Worm (Caenorhabditis elegans) whole organism, midembryonic: ENCODE measurements around the gene F44E5.15.

Source experiments
- T22C8.4 ChIP-seq: fragments of 200-800 bp; sonication (Bioruptor generic); IDR thresholded peaks from 2 replicates; pipeline ENCODE4 v1.3.6; 2022; ENCODE audit warnings: missing genetic modification characterization, missing compliant biosample characterization
- cog-1 ChIP-seq: sonication (generic microtip); optimal IDR thresholded peaks from 2 replicates; lab custom pipeline; 2016; ENCODE audit warnings: missing genetic modification characterization, missing compliant biosample characterization
- flt-1 ChIP-seq: fragments of 200-800 bp; sonication (Bioruptor generic); IDR thresholded peaks from 2 replicates; pipeline ENCODE4 v1.3.6; 2022; ENCODE audit warnings: missing genetic modification characterization, missing compliant biosample characterization
- klf-2 ChIP-seq: fragments of 200-800 bp; sonication (Bioruptor generic); conservative IDR thresholded peaks from 2 replicates; pipeline ENCODE4 v1.3.6; 2022; ENCODE audit warnings: missing genetic modification reagents, missing genetic modification characterization, missing compliant biosample characterization
- med-1 ChIP-seq: sonication (generic microtip); optimal IDR thresholded peaks from 2 replicates; lab custom pipeline; 2017; ENCODE audit warnings: missing genetic modification characterization, mild to moderate bottlenecking, missing compliant biosample characterization, antibody characterized with exemption, missing genetic modification reagents; ENCODE audit not compliant: insufficient read depth
- ref-1 ChIP-seq: fragments of 200-800 bp; sonication (Bioruptor generic); conservative IDR thresholded peaks from 2 replicates; pipeline ENCODE4 v1.3.6; 2022; ENCODE audit warnings: missing genetic modification reagents, missing genetic modification characterization, missing compliant biosample characterization
- tab-1 ChIP-seq: fragments of 200-800 bp; sonication (Bioruptor generic); IDR thresholded peaks from 2 replicates; pipeline ENCODE4 v1.3.6; 2022; ENCODE audit warnings: missing genetic modification characterization, missing compliant biosample characterization
- ztf-23 ChIP-seq: fragments of 200-800 bp; sonication (Bioruptor generic); IDR thresholded peaks from 2 replicates; pipeline ENCODE4 v1.3.6; 2022; ENCODE audit warnings: missing genetic modification reagents, missing genetic modification characterization, missing compliant biosample characterization
- ztf-29 ChIP-seq: fragments of 200-800 bp; sonication (Bioruptor generic); IDR thresholded peaks from 2 replicates; pipeline ENCODE4 v1.3.6; 2022; ENCODE audit warnings: missing genetic modification reagents, missing genetic modification characterization, missing compliant biosample characterization

The F44E5.15 gene

DNA sequence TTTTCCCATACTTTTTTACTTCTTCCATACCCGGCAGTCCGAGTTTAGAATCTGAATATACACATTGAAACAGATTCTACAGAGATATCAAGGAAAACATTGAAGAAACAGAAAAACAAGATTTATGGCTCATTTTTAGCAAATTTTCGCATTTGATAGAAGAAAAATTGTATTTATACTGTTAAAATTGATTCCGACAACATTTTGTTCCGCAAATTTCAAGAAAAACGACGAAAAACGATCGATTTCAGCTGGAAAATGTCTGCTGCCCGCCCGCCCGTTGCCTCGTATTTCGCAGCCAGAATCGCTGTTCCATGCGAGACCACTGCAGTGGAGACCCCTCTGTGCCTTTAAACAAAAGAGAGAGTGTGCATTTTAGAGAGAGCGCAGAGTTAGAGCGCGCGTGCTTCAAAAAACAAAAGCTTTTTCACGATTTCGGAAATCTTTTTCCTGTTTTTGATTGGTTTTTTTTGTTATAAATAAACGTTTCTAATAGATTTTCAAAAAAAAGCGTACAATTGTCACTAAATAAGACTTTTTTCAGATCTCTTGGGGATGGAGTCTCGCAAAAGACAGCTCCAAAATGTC lies 5.5 kb downstream of the F44E5.15 start, which contains the start of the genes patr-1 and dna-2:
Gene patr-1 (minus strand): TSS at position 51 of the 588 bp plus-strand sequence.
Gene dna-2 (plus strand): TSS at position 538 of the 588 bp plus-strand sequence.
- TF ChIP-seq flt-1 (GFP tag; lab: Robert Waterston, UW) (no peak), cog-1 (no peak), ztf-23 (GFP tag; lab: Robert Waterston, UW) (no peak), med-1 (GFP tag; lab: Kevin White, UChicago) (no peak), tab-1 (GFP tag; lab: Robert Waterston, UW) (no peak), ztf-29 (GFP tag; lab: Robert Waterston, UW) (no peak), T22C8.4 (GFP tag; lab: Robert Waterston, UW) (no peak), klf-2 (GFP tag; lab: Robert Waterston, UW) (no peak), ref-1 (GFP tag; lab: Robert Waterston, UW) (no peak)

ce11 chrII:11782493-11782892 lies 10.0 kb downstream of the F44E5.15 start, which contains the start of gene F43G6.16:
F43G6.16 (minus strand) TSS chrII:11782633.
- TF ChIP-seq ztf-23 (GFP tag; lab: Robert Waterston, UW) (no peak), med-1 (GFP tag; lab: Kevin White, UChicago) (no peak), klf-2 (GFP tag; lab: Robert Waterston, UW) (no peak), cog-1 (no peak), ref-1 (GFP tag; lab: Robert Waterston, UW) (no peak), ztf-29 (GFP tag; lab: Robert Waterston, UW) (no peak), flt-1 (GFP tag; lab: Robert Waterston, UW) (no peak), T22C8.4 (GFP tag; lab: Robert Waterston, UW) (no peak)

- TF ChIP-seq med-1 (GFP tag; lab: Kevin White, UChicago): no peak
- no peak for TF ChIP-seq cog-1
- TF ChIP-seq flt-1 (GFP tag; lab: Robert Waterston, UW): no peak
- no peak for TF ChIP-seq tab-1 (GFP tag; lab: Robert Waterston, UW)
- no peak for TF ChIP-seq ztf-29 (GFP tag; lab: Robert Waterston, UW)
- no peak for TF ChIP-seq klf-2 (GFP tag; lab: Robert Waterston, UW)
- TF ChIP-seq ref-1 (GFP tag; lab: Robert Waterston, UW): no peak
- no peak for TF ChIP-seq T22C8.4 (GFP tag; lab: Robert Waterston, UW)
- no peak for TF ChIP-seq ztf-23 (GFP tag; lab: Robert Waterston, UW)
These were observed 15.6 kb downstream of the F44E5.15 start for ce11 chrII:11788025-11788424.

- TF ChIP-seq klf-2 (GFP tag; lab: Robert Waterston, UW) (no peak), med-1 (GFP tag; lab: Kevin White, UChicago) (no peak), ztf-23 (GFP tag; lab: Robert Waterston, UW) (no peak), tab-1 (GFP tag; lab: Robert Waterston, UW) (no peak), flt-1 (GFP tag; lab: Robert Waterston, UW) (no peak), ref-1 (GFP tag; lab: Robert Waterston, UW) (no peak), ztf-29 (GFP tag; lab: Robert Waterston, UW) (no peak), T22C8.4 (GFP tag; lab: Robert Waterston, UW) (no peak), cog-1 (no peak)
These were observed 18.0 kb downstream of the F44E5.15 start, which contains the start of gene F43G6.4 for ce11 chrII:11790458-11790857. F43G6.4 (plus strand) TSS chrII:11790758.

- TF ChIP-seq cog-1 (no peak), med-1 (GFP tag; lab: Kevin White, UChicago) (no peak), ref-1 (GFP tag; lab: Robert Waterston, UW) (no peak), flt-1 (GFP tag; lab: Robert Waterston, UW) (no peak), ztf-29 (GFP tag; lab: Robert Waterston, UW) (no peak), tab-1 (GFP tag; lab: Robert Waterston, UW) (no peak), T22C8.4 (GFP tag; lab: Robert Waterston, UW) (no peak), ztf-23 (GFP tag; lab: Robert Waterston, UW) (no peak), klf-2 (GFP tag; lab: Robert Waterston, UW) (no peak)
These were observed 21.9 kb downstream of the F44E5.15 start for ce11 chrII:11794392-11794791.

- no peak for TF ChIP-seq ref-1 (GFP tag; lab: Robert Waterston, UW)
- TF ChIP-seq klf-2 (GFP tag; lab: Robert Waterston, UW): no peak
- TF ChIP-seq T22C8.4 (GFP tag; lab: Robert Waterston, UW): no peak
- TF ChIP-seq ztf-29 (GFP tag; lab: Robert Waterston, UW): no peak
- no peak for TF ChIP-seq cog-1
- TF ChIP-seq flt-1 (GFP tag; lab: Robert Waterston, UW): no peak
- TF ChIP-seq tab-1 (GFP tag; lab: Robert Waterston, UW): no peak
- no peak for TF ChIP-seq ztf-23 (GFP tag; lab: Robert Waterston, UW)
- TF ChIP-seq med-1 (GFP tag; lab: Kevin White, UChicago): no peak
These were observed 24.7 kb downstream of the F44E5.15 start for ce11 chrII:11797194-11797593.

DNA sequence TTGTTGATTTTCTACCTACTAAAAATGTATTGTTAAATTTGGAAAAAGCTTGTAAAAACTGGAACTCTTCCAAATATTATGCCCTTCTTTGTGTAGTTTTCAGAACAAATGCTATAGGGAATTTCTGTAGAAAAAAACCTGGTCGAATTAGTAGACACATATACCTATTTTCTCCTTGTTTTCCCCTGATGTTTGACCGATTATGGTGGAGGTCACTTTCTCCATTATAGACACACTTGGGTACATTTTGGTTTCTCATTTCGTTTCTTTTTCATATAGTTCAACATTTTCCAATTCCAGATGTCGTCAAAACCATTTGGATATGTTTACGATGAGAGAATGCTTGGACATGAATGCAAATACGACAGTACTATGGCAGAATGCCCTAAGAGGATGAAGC lies 26.3 kb downstream of the F44E5.15 start, which contains the start of gene hda-5:
Gene hda-5 (plus strand): TSS at position 301 of the 400 bp plus-strand sequence.
- no peak for TF ChIP-seq flt-1 (GFP tag; lab: Robert Waterston, UW)
- TF ChIP-seq tab-1 (GFP tag; lab: Robert Waterston, UW): no peak
- no peak for TF ChIP-seq ztf-29 (GFP tag; lab: Robert Waterston, UW)
- TF ChIP-seq T22C8.4 (GFP tag; lab: Robert Waterston, UW): no peak
- no peak for TF ChIP-seq ztf-23 (GFP tag; lab: Robert Waterston, UW)
- no peak for TF ChIP-seq cog-1
- TF ChIP-seq med-1 (GFP tag; lab: Kevin White, UChicago): no peak
- no peak for TF ChIP-seq klf-2 (GFP tag; lab: Robert Waterston, UW)
- TF ChIP-seq ref-1 (GFP tag; lab: Robert Waterston, UW): no peak

ce11 chrII:11802451-11802850 lies 30.0 kb downstream of the F44E5.15 start, which contains the start of gene F43G6.17:
F43G6.17 (plus strand) TSS chrII:11802751.
- no peak for TF ChIP-seq cog-1
- no peak for TF ChIP-seq ztf-23 (GFP tag; lab: Robert Waterston, UW)
- TF ChIP-seq ref-1 (GFP tag; lab: Robert Waterston, UW): no peak
- TF ChIP-seq tab-1 (GFP tag; lab: Robert Waterston, UW): no peak
- TF ChIP-seq klf-2 (GFP tag; lab: Robert Waterston, UW): no peak
- no peak for TF ChIP-seq T22C8.4 (GFP tag; lab: Robert Waterston, UW)
- TF ChIP-seq med-1 (GFP tag; lab: Kevin White, UChicago): no peak
- TF ChIP-seq ztf-29 (GFP tag; lab: Robert Waterston, UW): no peak
- no peak for TF ChIP-seq flt-1 (GFP tag; lab: Robert Waterston, UW)
